Worm (Caenorhabditis elegans) whole organism, young adult: ENCODE measurements around the gene srj-40.

Experiments used
- F10E7.11 ChIP-seq: sonication (generic microtip); optimal IDR thresholded peaks from 2 replicates; lab custom pipeline; 2017; ENCODE audit warnings: mild to moderate bottlenecking, missing genetic modification characterization, moderate library complexity, missing compliant biosample characterization
- F22D6.2 ChIP-seq: sonication (generic microtip); optimal IDR thresholded peaks from 2 replicates; lab custom pipeline; 2016; ENCODE audit warnings: mild to moderate bottlenecking, missing genetic modification characterization, missing compliant biosample characterization
- Y53F4B.3 ChIP-seq: fragments of 200-800 bp; sonication (Bioruptor generic); IDR thresholded peaks from 2 replicates; pipeline ENCODE4 v1.3.6; 2022; ENCODE audit warnings: missing genetic modification reagents, missing genetic modification characterization, missing compliant biosample characterization
- Y67H2A.10 ChIP-seq: fragments of 200-800 bp; sonication (Bioruptor generic); conservative IDR thresholded peaks from 2 replicates; pipeline ENCODE4 v1.3.6; 2022; ENCODE audit warnings: missing genetic modification reagents, missing genetic modification characterization, missing compliant biosample characterization
- Y79H2A.3 ChIP-seq: fragments of 200-800 bp; sonication (Bioruptor generic); conservative IDR thresholded peaks from 2 replicates; pipeline ENCODE4 v1.3.6; 2022; ENCODE audit warnings: missing genetic modification reagents, missing genetic modification characterization, missing compliant biosample characterization
- ZK185.1 ChIP-seq: sonication (generic microtip); optimal IDR thresholded peaks from 2 replicates; lab custom pipeline; 2016; ENCODE audit warnings: mild to moderate bottlenecking, missing genetic modification characterization, missing compliant biosample characterization; ENCODE audit not compliant: poor library complexity, severe bottlenecking
- akir-1 ChIP-seq: fragments of 200-800 bp; sonication (Bioruptor generic); optimal IDR thresholded peaks from 2 replicates; lab custom pipeline; 2018; ENCODE audit warnings: mild to moderate bottlenecking, missing genetic modification characterization, moderate library complexity, missing compliant biosample characterization
- aptf-2 ChIP-seq: fragments of 200-800 bp; sonication (Bioruptor generic); conservative IDR thresholded peaks from 2 replicates; pipeline ENCODE4 v1.3.6; 2022; ENCODE audit warnings: missing genetic modification reagents, missing genetic modification characterization, missing compliant biosample characterization
- atf-7 ChIP-seq: sonication (generic microtip); optimal IDR thresholded peaks from 2 replicates; lab custom pipeline; 2017; ENCODE audit warnings: mild to moderate bottlenecking, missing genetic modification characterization, missing compliant biosample characterization
- ceh-27 ChIP-seq: fragments of 200-800 bp; sonication (Bioruptor generic); optimal IDR thresholded peaks from 2 replicates; lab custom pipeline; 2018; ENCODE audit warnings: mild to moderate bottlenecking, missing genetic modification characterization, moderate library complexity, missing compliant biosample characterization
- ceh-58 ChIP-seq: fragments of 200-800 bp; sonication (Bioruptor generic); IDR thresholded peaks from 2 replicates; pipeline ENCODE4 v1.3.6; 2022; ENCODE audit warnings: missing genetic modification characterization, missing compliant biosample characterization
- die-1 ChIP-seq: sonication (generic microtip); optimal IDR thresholded peaks from 2 replicates; lab custom pipeline; 2016; ENCODE audit warnings: missing genotype, mild to moderate bottlenecking, missing genetic modification characterization, missing compliant biosample characterization
- dpl-1 ChIP-seq: fragments of 150-350 bp; optimal IDR thresholded peaks from 2 replicates; lab custom pipeline; 2014; ENCODE audit warnings: missing biosample characterization, missing genetic modification reagents, missing genetic modification characterization
- egrh-3 ChIP-seq: fragments of 200-800 bp; sonication (Bioruptor generic); IDR thresholded peaks from 2 replicates; pipeline ENCODE4 v1.3.6; 2022; ENCODE audit warnings: missing genetic modification reagents, missing genetic modification characterization, missing compliant biosample characterization
- hmg-1.2 ChIP-seq: fragments of 200-800 bp; sonication (Bioruptor generic); IDR thresholded peaks from 2 replicates; pipeline ENCODE4 v1.3.6; 2022; ENCODE audit warnings: missing genetic modification reagents, missing genetic modification characterization, missing compliant biosample characterization
- hrde-1 ChIP-seq: sonication (generic microtip); optimal IDR thresholded peaks from 2 replicates; lab custom pipeline; 2016; ENCODE audit warnings: missing genetic modification characterization, mild to moderate bottlenecking, missing compliant biosample characterization, moderate library complexity, missing genotype, missing genetic modification reagents, borderline replicate concordance
- lag-1 ChIP-seq: fragments of 200-800 bp; sonication (Bioruptor generic); IDR thresholded peaks from 2 replicates; pipeline ENCODE4 v1.3.6; 2022; ENCODE audit warnings: missing genetic modification reagents, missing genetic modification characterization, missing compliant biosample characterization
- let-607 ChIP-seq, 2 experiments: fragments of 200-800 bp in 1 of 2; sonication (Bioruptor generic) in 1 of 2; sonication (generic microtip) in 1 of 2; optimal IDR thresholded peaks; 2 replicates each; lab custom pipeline; 2016 to 2018; ENCODE audit warnings: mild to moderate bottlenecking in 2 of 2, missing compliant biosample characterization in 2 of 2, missing genetic modification characterization in 2 of 2, moderate library complexity in 2 of 2, missing genotype in 1 of 2
- lin-40 ChIP-seq: sonication (generic microtip); optimal IDR thresholded peaks from 2 replicates; lab custom pipeline; 2016; ENCODE audit warnings: missing genetic modification characterization, mild to moderate bottlenecking, missing compliant biosample characterization, missing genotype, missing genetic modification reagents
- madf-10 ChIP-seq: sonication (generic microtip); optimal IDR thresholded peaks from 2 replicates; lab custom pipeline; 2016; ENCODE audit warnings: mild to moderate bottlenecking, missing genetic modification characterization, missing compliant biosample characterization
- madf-3 ChIP-seq: fragments of 200-800 bp; sonication (Bioruptor generic); IDR thresholded peaks from 2 replicates; pipeline ENCODE4 v1.3.6; 2022; ENCODE audit warnings: missing genetic modification reagents, missing genetic modification characterization, missing compliant biosample characterization
- madf-8 ChIP-seq: fragments of 200-800 bp; sonication (Bioruptor generic); conservative IDR thresholded peaks from 2 replicates; pipeline ENCODE4 v1.3.6; 2022; ENCODE audit warnings: missing genetic modification reagents, missing genetic modification characterization, missing compliant biosample characterization
- mxl-1 ChIP-seq: sonication (generic microtip); optimal IDR thresholded peaks from 2 replicates; lab custom pipeline; 2016; ENCODE audit warnings: missing genetic modification characterization, missing compliant biosample characterization
- nfya-1 ChIP-seq: sonication (generic microtip); optimal IDR thresholded peaks from 2 replicates; lab custom pipeline; 2017; ENCODE audit warnings: antibody characterized with exemption, missing compliant biosample characterization, missing genetic modification characterization, borderline replicate concordance; ENCODE audit not compliant: insufficient read depth
- nhr-120 ChIP-seq: fragments of 200-800 bp; sonication (Bioruptor generic); IDR thresholded peaks from 2 replicates; pipeline ENCODE4 v1.3.6; 2022; ENCODE audit warnings: missing genetic modification characterization, missing compliant biosample characterization
- repo-1 ChIP-seq: sonication (generic microtip); optimal IDR thresholded peaks from 2 replicates; lab custom pipeline; 2017; ENCODE audit warnings: mild to moderate bottlenecking, missing genetic modification characterization, missing compliant biosample characterization
- snpc-3.4 ChIP-seq: sonication (generic microtip); optimal IDR thresholded peaks from 2 replicates; lab custom pipeline; 2017; ENCODE audit warnings: missing genetic modification characterization, mild to moderate bottlenecking, missing compliant biosample characterization, antibody characterized with exemption, moderate library complexity, missing genotype, missing genetic modification reagents
- unc-62 ChIP-seq: fragments of 150-350 bp; optimal IDR thresholded peaks from 2 replicates; lab custom pipeline; 2014; ENCODE audit warnings: missing biosample characterization, missing genetic modification reagents, missing genetic modification characterization
- ztf-26 ChIP-seq: sonication (generic microtip); optimal IDR thresholded peaks from 2 replicates; lab custom pipeline; 2017; ENCODE audit warnings: missing genetic modification characterization, missing compliant biosample characterization
- ztf-6 ChIP-seq: fragments of 200-800 bp; sonication (Bioruptor generic); IDR thresholded peaks from 2 replicates; pipeline ENCODE4 v1.3.6; 2022; ENCODE audit warnings: missing genetic modification reagents, missing genetic modification characterization, missing compliant biosample characterization

Gene srj-40

DNA sequence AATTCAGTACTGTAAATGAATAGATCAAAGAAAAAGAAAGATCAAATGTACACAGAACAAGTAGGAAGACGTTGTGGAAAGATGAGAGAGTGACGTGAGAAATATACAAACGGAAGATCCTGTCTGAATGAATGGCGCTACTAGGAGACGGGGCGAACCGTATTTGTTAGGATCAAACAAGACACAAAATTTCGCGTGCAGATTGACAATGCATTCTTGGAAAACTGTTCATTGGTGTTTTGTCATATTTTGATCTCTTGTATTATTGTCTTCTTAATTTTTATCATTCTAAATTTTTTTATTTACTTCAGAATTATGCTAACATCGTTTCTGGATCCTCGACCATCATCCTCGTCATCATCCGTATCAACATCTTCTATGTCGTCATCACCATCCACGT is 6.9 kb upstream of the srj-40 start, which contains the start of gene nhr-181:
Gene nhr-181, plus strand, starts transcription at position 301 of the 400 bp plus-strand sequence.
- TF ChIP-seq let-607 (tag; optimal IDR thresholded peaks at IDR 0.05; lab: Kevin White, UChicago) (no peak), nhr-120 (GFP tag; lab: Robert Waterston, UW) (no peak), ZK185.1 (tag; lab: Kevin White, UChicago) (no peak), repo-1 (tag; lab: Kevin White, UChicago) (no peak), unc-62 (no peak), F10E7.11 (tag; lab: Kevin White, UChicago) (no peak), ceh-58 (no peak), ceh-27 (no peak), hmg-1.2 (GFP tag; lab: Robert Waterston, UW) (no peak), atf-7 (no peak), F22D6.2 (no peak), egrh-3 (no peak), madf-3 (no peak), ztf-26 (tag; lab: Kevin White, UChicago) (no peak), Y67H2A.10 (no peak)

DNA sequence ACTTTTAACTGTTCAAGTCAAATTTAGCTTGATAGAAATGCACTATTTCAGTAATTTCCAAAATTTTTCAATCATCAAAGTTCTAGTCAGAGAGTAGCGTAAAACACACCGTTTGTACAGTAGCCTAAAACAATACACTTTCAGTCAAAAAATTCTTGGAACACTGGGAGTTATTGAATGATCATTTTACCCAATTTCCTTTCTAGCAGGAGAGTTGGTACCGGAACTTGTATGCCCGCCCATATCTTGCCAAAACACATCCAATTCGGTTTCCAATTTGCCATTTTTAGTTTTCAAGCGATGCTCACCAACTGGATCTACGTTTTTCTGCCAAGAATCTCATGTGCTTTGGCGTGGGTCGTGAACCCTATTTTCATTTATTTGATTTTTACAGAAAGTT is 2.6 kb downstream of the srj-40 start, which contains the start of gene srj-39:
Gene srj-39, plus strand, starts transcription at position 301 of the 400 bp plus-strand sequence.
- TF ChIP-seq Y53F4B.3 (GFP tag; lab: Robert Waterston, UW) (no peak), mxl-1 (tag; lab: Kevin White, UChicago) (no peak), madf-8 (GFP tag; lab: Robert Waterston, UW) (no peak), Y79H2A.3 (GFP tag; lab: Robert Waterston, UW) (no peak), Y67H2A.10 (no peak)

DNA sequence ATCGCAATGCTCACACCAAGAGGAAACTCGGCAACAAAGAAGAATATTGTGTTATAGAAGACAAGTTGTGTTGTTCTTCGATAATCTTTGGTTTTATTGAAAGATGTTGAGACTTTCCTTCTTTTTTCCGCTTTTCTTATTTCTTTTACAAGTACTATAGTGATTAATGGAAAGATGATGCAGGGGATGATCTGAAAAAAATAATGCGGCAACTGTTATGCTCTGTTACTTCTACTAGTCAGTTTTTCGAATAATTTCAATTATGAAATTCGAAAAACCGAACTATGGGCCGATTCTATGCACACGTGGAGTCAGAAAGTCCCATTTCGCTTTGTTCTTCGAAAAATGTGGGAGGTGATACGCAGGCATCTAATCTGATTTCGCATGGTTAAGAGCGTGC is 5.0 kb downstream of the srj-40 start:
- TF ChIP-seq ztf-6 (GFP tag; lab: Robert Waterston, UW) (no peak), dpl-1 (no peak), nfya-1 (tag; lab: Kevin White, UChicago) (no peak)

DNA sequence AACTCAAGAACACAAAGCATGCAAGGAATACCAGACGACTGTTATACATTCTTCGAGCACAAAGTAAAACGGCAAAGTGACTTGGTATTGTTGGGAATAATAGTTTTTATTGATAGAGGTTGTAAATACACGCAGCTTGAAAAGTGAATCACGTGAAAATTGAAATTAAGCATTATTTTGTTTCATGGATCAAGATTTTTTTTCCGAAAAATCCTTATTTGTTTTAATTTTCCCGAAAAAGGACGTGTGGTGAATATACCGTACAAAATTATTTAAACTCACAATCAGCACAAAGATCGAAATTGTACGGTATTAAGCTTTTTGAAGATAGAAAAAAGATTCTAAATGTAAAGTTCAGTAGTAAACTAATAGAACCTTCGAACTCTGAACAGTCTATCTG is 8.2 kb downstream of the srj-40 start, which contains the start of gene clc-18:
Gene clc-18, minus strand, starts transcription at position 101 of the 400 bp plus-strand sequence.
- TF ChIP-seq hrde-1 (tag; lab: Kevin White, UChicago) (no peak), aptf-2 (GFP tag; lab: Robert Waterston, UW) (no peak), die-1 (tag; lab: Kevin White, UChicago) (no peak), akir-1 (GFP tag; lab: Kevin White, UChicago) (no peak)

DNA sequence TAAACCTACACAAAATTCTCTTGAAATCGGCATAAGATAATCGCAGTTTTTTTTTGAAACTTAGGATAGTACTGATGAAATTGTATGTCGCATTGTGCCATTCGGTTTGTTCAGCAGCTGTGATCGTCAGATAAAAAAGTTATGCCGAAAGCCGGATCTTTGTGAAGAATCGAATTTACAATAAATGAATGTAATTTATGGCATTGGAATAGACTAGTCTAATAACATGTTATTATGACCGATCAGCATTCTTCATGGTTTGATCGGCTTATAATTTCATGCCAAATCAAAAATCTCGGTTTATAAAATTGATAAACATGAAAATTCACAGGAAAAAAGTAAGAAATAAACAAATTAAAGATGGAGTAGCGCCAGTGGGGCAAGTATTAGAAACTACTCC is 10.8 kb downstream of the srj-40 start, which contains the start of gene srw-134:
Gene srw-134, minus strand, starts transcription at position 101 of the 400 bp plus-strand sequence.
- TF ChIP-seq madf-10 (tag; lab: Kevin White, UChicago) (no peak), snpc-3.4 (tag; lab: Kevin White, UChicago) (no peak)

DNA sequence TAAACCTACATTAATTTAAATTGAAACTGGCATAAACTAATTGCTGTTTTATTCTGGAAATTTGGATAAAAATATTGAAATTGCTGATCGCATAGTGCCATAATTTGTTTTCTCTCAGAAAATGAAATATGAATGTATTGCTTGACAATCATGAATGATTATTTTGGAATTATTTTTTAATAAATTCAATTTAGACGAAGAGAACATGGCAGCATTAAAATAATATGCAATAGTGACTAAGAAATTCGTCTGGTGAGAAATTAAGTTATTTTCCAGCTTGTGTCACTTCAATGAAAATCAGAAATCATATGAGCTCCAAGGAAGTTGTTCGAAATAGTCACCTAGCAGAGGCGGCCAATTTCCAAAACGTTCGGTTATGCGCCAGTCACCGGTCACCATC is 13.0 kb downstream of the srj-40 start, which contains the start of gene srw-133:
Gene srw-133, minus strand, starts transcription at position 101 of the 400 bp plus-strand sequence.
- TF ChIP-seq lag-1 (GFP tag; lab: Robert Waterston, UW) (no peak), lin-40 (tag; lab: Kevin White, UChicago) (no peak), F22D6.2 (no peak)
